Fruit fly (Drosophila melanogaster) whole organism, embryonic: ENCODE data around the gene Osi20.

Experiments
- Aef1 ChIP-seq: fragments of 200-800 bp; sonication (Bioruptor generic); IDR thresholded peaks from 3 replicates; pipeline ENCODE4 v1.3.6; 2022; ENCODE audit warnings: missing biosample characterization, missing genetic modification characterization
- B-H1 ChIP-seq: fragments of 200-800 bp; sonication (Bioruptor generic); IDR thresholded peaks from 3 replicates; pipeline ENCODE4 v1.3.6; 2022; ENCODE audit warnings: missing biosample characterization, missing genetic modification characterization
- CG1024 ChIP-seq: fragments of 200-800 bp; sonication (Bioruptor generic); IDR thresholded peaks from 2 replicates; pipeline ENCODE4 v1.3.6; 2022; ENCODE audit warnings: missing biosample characterization, missing genetic modification characterization
- CG10321 ChIP-seq: fragments of 200-800 bp; sonication (Bioruptor generic); IDR thresholded peaks from 2 replicates; pipeline ENCODE4 v1.3.6; 2022; ENCODE audit warnings: missing biosample characterization, missing genetic modification characterization
- CG10565 ChIP-seq: fragments of 200-800 bp; sonication (Bioruptor generic); optimal IDR thresholded peaks from 3 replicates; lab custom pipeline; 2016; ENCODE audit warnings: missing biosample characterization, mild to moderate bottlenecking, missing genetic modification characterization
- CG13296 ChIP-seq: fragments of 200-800 bp; sonication (Bioruptor generic); optimal IDR thresholded peaks from 3 replicates; lab custom pipeline; 2018; ENCODE audit warnings: missing biosample characterization, mild to moderate bottlenecking, missing genetic modification characterization
- CG14441 ChIP-seq: fragments of 200-800 bp; sonication (Bioruptor generic); IDR thresholded peaks from 2 replicates; pipeline ENCODE4 v1.3.6; 2022; ENCODE audit warnings: missing biosample characterization, missing genetic modification characterization
- CG15269 ChIP-seq: fragments of 200-800 bp; sonication (Bioruptor generic); optimal IDR thresholded peaks from 2 replicates; lab custom pipeline; 2018; ENCODE audit warnings: missing biosample characterization, mild to moderate bottlenecking, missing genetic modification characterization, moderate library complexity
- CG16863 ChIP-seq: fragments of 200-800 bp; sonication (Bioruptor generic); optimal IDR thresholded peaks from 3 replicates; lab custom pipeline; 2016; ENCODE audit warnings: missing biosample characterization, missing genetic modification characterization
- CG18011 ChIP-seq: fragments of 200-800 bp; sonication (Bioruptor generic); optimal IDR thresholded peaks from 2 replicates; lab custom pipeline; 2017; ENCODE audit warnings: missing biosample characterization, missing genetic modification characterization, mild to moderate bottlenecking, moderate library complexity, missing genotype
- CG18764 ChIP-seq: fragments of 200-800 bp; sonication (Bioruptor generic); optimal IDR thresholded peaks from 3 replicates; lab custom pipeline; 2016; ENCODE audit warnings: missing biosample characterization, missing genetic modification characterization
- CG2116 ChIP-seq: fragments of 200-800 bp; sonication (Bioruptor generic); optimal IDR thresholded peaks from 3 replicates; lab custom pipeline; 2018; ENCODE audit warnings: missing biosample characterization, mild to moderate bottlenecking, missing genetic modification characterization
- CG2199 ChIP-seq: fragments of 200-800 bp; sonication (Bioruptor generic); IDR thresholded peaks from 3 replicates; pipeline ENCODE4 v1.3.6; 2022; ENCODE audit warnings: missing biosample characterization, missing genetic modification characterization
- CG3065 ChIP-seq: fragments of 200-800 bp; sonication (Bioruptor generic); optimal IDR thresholded peaks from 2 replicates; lab custom pipeline; 2016; ENCODE audit warnings: missing biosample characterization, missing genetic modification characterization
- CG33213 ChIP-seq: fragments of 200-800 bp; sonication (Bioruptor generic); optimal IDR thresholded peaks from 3 replicates; lab custom pipeline; 2016; ENCODE audit warnings: missing biosample characterization, missing genetic modification characterization
- CG4282 ChIP-seq: fragments of 200-800 bp; sonication (Bioruptor generic); optimal IDR thresholded peaks from 2 replicates; lab custom pipeline; 2016; ENCODE audit warnings: missing biosample characterization, missing genetic modification characterization
- CG6765 ChIP-seq: fragments of 200-800 bp; sonication (Bioruptor generic); optimal IDR thresholded peaks from 3 replicates; lab custom pipeline; 2017; ENCODE audit warnings: missing biosample characterization, mild to moderate bottlenecking, missing genetic modification characterization
- CG7357 ChIP-seq: fragments of 200-800 bp; sonication (Bioruptor generic); IDR thresholded peaks from 3 replicates; pipeline ENCODE4 v1.3.6; 2022; ENCODE audit warnings: missing biosample characterization, missing genetic modification characterization
- CG7372 ChIP-seq: fragments of 200-800 bp; sonication (Bioruptor generic); IDR thresholded peaks from 2 replicates; pipeline ENCODE4 v1.3.6; 2022; ENCODE audit warnings: missing biosample characterization, missing genetic modification characterization
- CG7963 ChIP-seq: fragments of 200-800 bp; sonication (Bioruptor generic); IDR thresholded peaks from 3 replicates; pipeline ENCODE4 v1.3.6; 2022; ENCODE audit warnings: missing biosample characterization, missing genetic modification characterization; ENCODE audit not compliant: partially characterized antibody
- CG8765 ChIP-seq: fragments of 200-800 bp; sonication (Bioruptor generic); IDR thresholded peaks from 2 replicates; pipeline ENCODE4 v1.3.6; 2022; ENCODE audit warnings: missing biosample characterization, missing genetic modification characterization
- CG9727 ChIP-seq: fragments of 200-800 bp; sonication (Bioruptor generic); optimal IDR thresholded peaks from 3 replicates; lab custom pipeline; 2017; ENCODE audit warnings: missing biosample characterization, mild to moderate bottlenecking, missing genetic modification characterization
- D19A ChIP-seq: fragments of 200-800 bp; optimal IDR thresholded peaks from 3 replicates; lab custom pipeline; 2019; ENCODE audit warnings: missing biosample characterization, mild to moderate bottlenecking, missing genetic modification characterization, moderate library complexity
- Dbx ChIP-seq: fragments of 200-800 bp; sonication (Bioruptor generic); IDR thresholded peaks from 3 replicates; pipeline ENCODE4 v1.3.6; 2022; ENCODE audit warnings: missing biosample characterization, missing genetic modification characterization
- Dip3 ChIP-seq: fragments of 200-800 bp; sonication (Bioruptor generic); optimal IDR thresholded peaks from 3 replicates; lab custom pipeline; 2016; ENCODE audit warnings: missing biosample characterization, missing genetic modification characterization
- Hr78 ChIP-seq, 2 experiments: fragments of 200-800 bp in 1 of 2; fragments of >200 bp in 1 of 2; sonication (Bioruptor generic) in 1 of 2; optimal IDR thresholded peaks; 2 replicates each; lab custom pipeline; 2017 to 2019; ENCODE audit warnings: missing biosample characterization in 2 of 2, missing genetic modification characterization in 2 of 2, mild to moderate bottlenecking in 1 of 2, moderate library complexity in 1 of 2
- Nf-YA ChIP-seq: fragments of 200-800 bp; sonication (Bioruptor generic); IDR thresholded peaks from 2 replicates; pipeline ENCODE4 v1.3.6; 2022; ENCODE audit warnings: missing biosample characterization, missing genetic modification characterization
- Opbp ChIP-seq: fragments of 200-800 bp; sonication (Bioruptor generic); IDR thresholded peaks from 3 replicates; pipeline ENCODE4 v1.3.6; 2022; ENCODE audit warnings: missing biosample characterization, missing genetic modification characterization; ENCODE audit not compliant: partially characterized antibody
- Optix ChIP-seq: fragments of 200-800 bp; sonication (Bioruptor generic); IDR thresholded peaks from 3 replicates; pipeline ENCODE4 v1.3.6; 2022; ENCODE audit warnings: missing biosample characterization, missing genetic modification characterization
- Six4 ChIP-seq: fragments of 200-800 bp; sonication (Bioruptor generic); optimal IDR thresholded peaks from 2 replicates; lab custom pipeline; 2016; ENCODE audit warnings: missing biosample characterization, missing genetic modification characterization
- Usf ChIP-seq: fragments of 200-800 bp; sonication (Bioruptor generic); optimal IDR thresholded peaks from 2 replicates; lab custom pipeline; 2017; ENCODE audit warnings: missing genotype, missing biosample characterization, missing genetic modification characterization
- ase ChIP-seq: fragments of 200-800 bp; sonication (Bioruptor generic); IDR thresholded peaks from 3 replicates; pipeline ENCODE4 v1.3.6; 2022; ENCODE audit warnings: missing biosample characterization, missing genetic modification characterization
- bab2 ChIP-seq: fragments of 200-800 bp; sonication (Bioruptor generic); optimal IDR thresholded peaks from 2 replicates; lab custom pipeline; 2016; ENCODE audit warnings: missing biosample characterization, missing genetic modification characterization
- bigmax ChIP-seq: fragments of 200-800 bp; sonication (Bioruptor generic); optimal IDR thresholded peaks from 2 replicates; lab custom pipeline; 2018; ENCODE audit warnings: missing biosample characterization, mild to moderate bottlenecking, missing genetic modification characterization
- bowl ChIP-seq: fragments of 200-800 bp; sonication (Bioruptor generic); IDR thresholded peaks from 2 replicates; pipeline ENCODE4 v1.3.6; 2022; ENCODE audit warnings: missing biosample characterization, missing genetic modification characterization
- caup ChIP-seq: fragments of 200-800 bp; sonication (Bioruptor generic); optimal IDR thresholded peaks from 3 replicates; lab custom pipeline; 2017; ENCODE audit warnings: missing biosample characterization, mild to moderate bottlenecking, missing genetic modification characterization, moderate library complexity; ENCODE audit not compliant: severe bottlenecking
- chinmo ChIP-seq: fragments of 200-800 bp; sonication (Bioruptor generic); IDR thresholded peaks from 4 replicates; pipeline ENCODE4 v1.3.6; 2022; ENCODE audit warnings: missing biosample characterization, missing genetic modification characterization; ENCODE audit not compliant: partially characterized antibody
- cwo ChIP-seq: fragments of 200-800 bp; sonication (Bioruptor generic); optimal IDR thresholded peaks from 3 replicates; lab custom pipeline; 2017; ENCODE audit warnings: missing biosample characterization, missing genetic modification characterization, mild to moderate bottlenecking, moderate library complexity, missing genetic modification reagents
- danr ChIP-seq: fragments of 200-800 bp; sonication (Bioruptor generic); IDR thresholded peaks from 2 replicates; pipeline ENCODE4 v1.3.6; 2022; ENCODE audit warnings: missing biosample characterization, missing genetic modification characterization
- dmrt99B ChIP-seq: fragments of 200-800 bp; sonication (Bioruptor generic); optimal IDR thresholded peaks from 2 replicates; lab custom pipeline; 2018; ENCODE audit warnings: missing biosample characterization, mild to moderate bottlenecking, missing genetic modification characterization, moderate library complexity
- emc ChIP-seq: fragments of 200-800 bp; sonication (Bioruptor generic); optimal IDR thresholded peaks from 2 replicates; lab custom pipeline; 2016; ENCODE audit warnings: missing biosample characterization, missing genetic modification characterization
- fd64A ChIP-seq: fragments of 200-800 bp; sonication (Bioruptor generic); optimal IDR thresholded peaks from 3 replicates; lab custom pipeline; 2018; ENCODE audit warnings: missing biosample characterization, mild to moderate bottlenecking, missing genetic modification characterization
- fd96Cb ChIP-seq: fragments of 200-800 bp; sonication (Bioruptor generic); optimal IDR thresholded peaks from 2 replicates; lab custom pipeline; 2018; ENCODE audit warnings: missing biosample characterization, mild to moderate bottlenecking, missing genetic modification characterization, moderate library complexity
- nerfin-1 ChIP-seq: fragments of 200-800 bp; sonication (Bioruptor generic); optimal IDR thresholded peaks from 3 replicates; lab custom pipeline; 2019; ENCODE audit warnings: missing biosample characterization, mild to moderate bottlenecking, missing genetic modification characterization, moderate library complexity
- nmo ChIP-seq: fragments of 200-800 bp; sonication (Bioruptor generic); optimal IDR thresholded peaks from 2 replicates; lab custom pipeline; 2018; ENCODE audit warnings: missing biosample characterization, mild to moderate bottlenecking, missing genetic modification characterization, moderate library complexity
- peb ChIP-seq: fragments of 200-800 bp; sonication (Bioruptor generic); IDR thresholded peaks from 2 replicates; pipeline ENCODE4 v1.3.6; 2022; ENCODE audit warnings: missing biosample characterization, missing genetic modification characterization
- shn ChIP-seq: fragments of 200-800 bp; sonication (Bioruptor generic); optimal IDR thresholded peaks from 3 replicates; lab custom pipeline; 2016; ENCODE audit warnings: missing biosample characterization, missing genetic modification characterization
- sna ChIP-seq: fragments of 200-800 bp; sonication (Bioruptor generic); IDR thresholded peaks from 2 replicates; pipeline ENCODE4 v1.3.6; 2022; ENCODE audit warnings: missing biosample characterization, missing genetic modification characterization; ENCODE audit not compliant: partially characterized antibody
- tio ChIP-seq: fragments of 200-800 bp; sonication (Bioruptor generic); optimal IDR thresholded peaks from 2 replicates; lab custom pipeline; 2017; ENCODE audit warnings: missing biosample characterization, missing genetic modification characterization, inconsistent platforms
- unpg ChIP-seq: fragments of 200-800 bp; sonication (Bioruptor generic); optimal IDR thresholded peaks from 3 replicates; lab custom pipeline; 2018; ENCODE audit warnings: missing biosample characterization, mild to moderate bottlenecking, missing genetic modification characterization, moderate library complexity

Gene Osi20

DNA sequence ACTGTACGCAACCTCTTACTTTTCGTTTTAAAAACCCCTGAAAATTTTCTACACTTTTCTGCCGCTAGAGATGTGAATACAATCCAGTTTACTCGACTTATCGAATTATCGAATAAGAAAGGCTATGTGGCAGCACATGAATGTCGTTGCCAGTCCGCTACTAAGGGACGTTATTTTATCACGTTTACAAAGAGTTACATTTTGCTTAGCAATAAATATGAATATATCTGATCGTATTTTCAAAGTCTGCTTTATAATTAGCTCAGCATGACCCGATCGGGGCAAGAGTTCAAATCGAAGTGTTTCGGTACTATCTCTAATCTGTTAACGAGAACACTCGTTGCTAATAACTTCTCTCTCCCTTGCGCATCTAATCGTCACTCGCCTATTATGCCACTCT lies 28.2 kb downstream of the Osi20 start, which contains the start of gene CG42724 (continued):
- TF ChIP-seq CG8765 (GFP tag; lab: Robert Waterston, UW): no peak
- TF ChIP-seq CG13296 (GFP tag; lab: Kevin White, UChicago): no peak
- no peak for TF ChIP-seq CG7963
- TF ChIP-seq Hr78 (GFP tag; optimal IDR thresholded peaks at IDR 0.05; lab: Kevin White, UChicago): no peak
- TF ChIP-seq CG16863 (GFP tag; lab: Kevin White, UChicago): peak; percentile 70
- peak; percentile 31; the same call in 1 of the 2 replicates for TF ChIP-seq CG7372 (GFP tag; lab: Robert Waterston, UW)
- peak; percentile 39; the same call in 2 of the 3 replicates for TF ChIP-seq Aef1 (GFP tag; lab: Robert Waterston, UW)
- no peak for TF ChIP-seq CG15269
- TF ChIP-seq chinmo: no peak
- no peak for TF ChIP-seq fd64A (GFP tag; lab: Kevin White, UChicago)
- TF ChIP-seq Usf (GFP tag; lab: Kevin White, UChicago): no peak
- TF ChIP-seq CG6765 (GFP tag; lab: Kevin White, UChicago): no peak
- peak; percentile 72 for TF ChIP-seq Dip3 (GFP tag; lab: Kevin White, UChicago)
- TF ChIP-seq cwo (GFP tag; lab: Kevin White, UChicago): no peak
- TF ChIP-seq CG2116 (GFP tag; lab: Kevin White, UChicago): peak; percentile 43
- TF ChIP-seq bowl: no peak
- TF ChIP-seq peb (GFP tag; lab: Robert Waterston, UW): 0 out of 2 replicates have a peak, but pooled peaks have one; percentile 8
- peak; percentile 35; the same call in 1 of the 2 replicates for TF ChIP-seq CG1024
- TF ChIP-seq CG10565: no peak
- peak; percentile 68 for TF ChIP-seq shn
- peak; percentile 59 for TF ChIP-seq CG33213 (GFP tag; lab: Kevin White, UChicago)
- peak; percentile 49 for TF ChIP-seq CG4282 (GFP tag; lab: Kevin White, UChicago)
- TF ChIP-seq Dbx (GFP tag; lab: Robert Waterston, UW): no peak
- no peak for TF ChIP-seq Nf-YA (GFP tag; lab: Robert Waterston, UW)
- no peak for TF ChIP-seq D19A (tag; lab: Kevin White, UChicago)
- peak; percentile 6 for TF ChIP-seq CG18764 (GFP tag; lab: Kevin White, UChicago)
- TF ChIP-seq bigmax (GFP tag; lab: Kevin White, UChicago): no peak
- no peak for TF ChIP-seq Opbp (GFP tag; lab: Robert Waterston, UW)
- TF ChIP-seq CG7357: no peak
- TF ChIP-seq CG2199 (GFP tag; lab: Robert Waterston, UW): 0 out of 3 replicates have a peak, but pooled peaks have one; percentile 55
- TF ChIP-seq emc (GFP tag; lab: Kevin White, UChicago): peak; percentile 25
- TF ChIP-seq sna (GFP tag; lab: Robert Waterston, UW): 0 out of 2 replicates have a peak, but pooled peaks have one; percentile 13
- TF ChIP-seq CG3065 (GFP tag; lab: Kevin White, UChicago): no peak
- TF ChIP-seq tio (GFP tag; lab: Kevin White, UChicago): no peak
- TF ChIP-seq caup (GFP tag; lab: Kevin White, UChicago): no peak
- TF ChIP-seq CG18011: peak; percentile 42
- TF ChIP-seq fd96Cb (tag; lab: Kevin White, UChicago): no peak
- no peak for TF ChIP-seq CG10321 (GFP tag; lab: Robert Waterston, UW)
- peak; percentile 64 for TF ChIP-seq nmo (GFP tag; lab: Kevin White, UChicago)
- no peak for TF ChIP-seq dmrt99B
- 0 out of 2 replicates have a peak, but pooled peaks have one; percentile 33 for TF ChIP-seq danr (GFP tag; lab: Robert Waterston, UW)
- peak; percentile 69 for TF ChIP-seq Optix
- no peak for TF ChIP-seq unpg (GFP tag; lab: Kevin White, UChicago)
- TF ChIP-seq Six4 (GFP tag; lab: Kevin White, UChicago): peak; percentile 30
- peak; percentile 15; the same call in 1 of the 3 replicates for TF ChIP-seq B-H1
- peak; percentile 50 for TF ChIP-seq CG14441 (GFP tag; lab: Robert Waterston, UW)
- TF ChIP-seq bab2: peak; percentile 72
- no peak for TF ChIP-seq nerfin-1 (tag; lab: Kevin White, UChicago)
- no peak for TF ChIP-seq CG9727
- TF ChIP-seq ase: 0 out of 3 replicates have a peak, but pooled peaks have one; percentile 38
